Worm (Caenorhabditis elegans): ENCODE data around the gene C46G7.5.
A peak's percentile ranks its signal among the peaks of the same experiment; 100 is the strongest.

C46G7.5 gene

DNA sequence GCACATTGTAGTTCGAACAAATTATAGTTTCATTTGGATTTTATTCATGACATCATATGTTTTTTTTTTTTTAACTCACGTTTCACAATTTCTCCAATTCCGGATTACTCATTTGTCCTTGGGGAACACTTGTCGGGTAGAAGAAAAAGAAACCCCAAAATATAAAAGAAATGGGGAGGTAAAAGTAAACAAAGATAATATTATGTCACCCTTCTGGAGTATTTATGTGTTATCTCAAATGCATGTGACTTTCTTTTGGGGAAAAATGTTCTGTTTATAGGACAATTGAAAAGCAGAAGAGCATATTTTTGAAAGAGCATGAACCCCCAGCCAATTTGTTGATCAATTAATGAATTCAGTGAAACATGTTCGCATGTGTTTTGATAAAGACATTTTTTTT is 40.4 kb upstream of the C46G7.5 start:
- peak in 1 of 2 experiments; percentile 11 for TF ChIP-seq lin-35 (GFP tag; optimal IDR thresholded peaks at IDR 0.05)
- TF ChIP-seq mab-9 (GFP tag; IDR thresholded peaks at IDR 0.05): no peak
- TF ChIP-seq unc-130 (tag; optimal IDR thresholded peaks at IDR 0.05): no peak
- no peak for TF ChIP-seq nhr-85 (tag)
- TF ChIP-seq elt-2 (tag; optimal IDR thresholded peaks at IDR 0.05): peak; percentile 36

DNA sequence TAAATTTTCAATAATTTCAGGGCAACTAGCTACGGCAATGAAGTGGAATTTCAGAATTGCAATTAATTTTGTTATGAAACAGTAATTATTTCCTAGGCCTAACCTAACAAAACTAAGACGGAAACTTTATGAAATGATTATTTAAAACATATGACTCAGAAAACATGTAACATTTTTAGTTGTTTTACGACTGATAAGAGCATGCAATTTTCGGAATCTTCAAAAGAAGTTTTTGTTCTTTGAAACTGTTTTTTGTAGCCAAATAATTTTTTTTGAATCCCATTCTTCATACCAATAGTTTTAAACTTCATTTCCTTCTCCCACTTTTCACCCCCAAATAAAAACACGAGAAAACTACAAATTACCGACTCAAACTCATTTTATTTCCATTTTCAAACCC is 37.6 kb upstream of the C46G7.5 start:
- no peak for TF ChIP-seq lin-15B (tag; optimal IDR thresholded peaks at IDR 0.05)
- TF ChIP-seq ceh-82 (tag; optimal IDR thresholded peaks at IDR 0.05): no peak
- TF ChIP-seq jun-1 (tag; optimal IDR thresholded peaks at IDR 0.05): no peak
- TF ChIP-seq F16B12.6 (tag; optimal IDR thresholded peaks at IDR 0.05): no peak
- no peak for TF ChIP-seq nhr-47 (tag; optimal IDR thresholded peaks at IDR 0.05)
- no peak for TF ChIP-seq hlh-17 (GFP tag; optimal IDR thresholded peaks at IDR 0.05; ENCODE audit: borderline replicate concordance)
- TF ChIP-seq pag-3 (tag; optimal IDR thresholded peaks at IDR 0.05; ENCODE audit: borderline replicate concordance, insufficient read depth): no peak
- no peak for TF ChIP-seq unc-98 (GFP tag; IDR thresholded peaks at IDR 0.05)
- no peak for TF ChIP-seq grh-1 (GFP tag; IDR thresholded peaks at IDR 0.05)
- no peak for TF ChIP-seq vab-15 (tag; optimal IDR thresholded peaks at IDR 0.05)
- TF ChIP-seq nhr-84 (tag; optimal IDR thresholded peaks at IDR 0.05): no peak
- TF ChIP-seq sup-37 (GFP tag; optimal IDR thresholded peaks at IDR 0.05): no peak
- no peak for TF ChIP-seq ets-5 (GFP tag; IDR thresholded peaks at IDR 0.05)

DNA sequence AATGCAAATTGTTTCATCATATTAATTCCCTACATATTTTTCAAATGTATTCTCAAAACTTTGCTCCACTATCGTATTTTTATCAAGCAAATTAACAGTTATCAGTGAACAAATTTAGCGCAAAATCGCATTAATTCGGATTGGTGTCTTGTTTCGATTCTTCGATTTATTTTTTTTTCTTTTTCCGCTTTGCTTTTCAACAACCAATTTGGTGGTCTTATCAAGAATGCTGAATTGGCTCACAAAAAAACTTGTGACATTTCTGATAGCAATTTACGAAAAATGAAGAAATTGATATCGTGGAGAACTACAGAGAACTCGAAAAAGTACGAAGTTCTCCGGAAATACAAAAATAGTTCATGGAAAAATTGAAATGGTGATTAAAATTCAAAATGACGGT is 37.0 kb upstream of the C46G7.5 start:
- TF ChIP-seq elt-2 (tag; optimal IDR thresholded peaks at IDR 0.05): peak; percentile 89
- TF ChIP-seq lin-35 (GFP tag; optimal IDR thresholded peaks at IDR 0.05): peak in 1 of 2 experiments; percentile 24
- TF ChIP-seq hpl-2 (GFP tag; optimal IDR thresholded peaks at IDR 0.05): no peak
- TF ChIP-seq pqm-1 (tag; optimal IDR thresholded peaks at IDR 0.05): peak; percentile 45
- TF ChIP-seq jun-1 (tag; optimal IDR thresholded peaks at IDR 0.05): peak; percentile 1
- no peak for TF ChIP-seq nhr-47 (tag; optimal IDR thresholded peaks at IDR 0.05)
- TF ChIP-seq nhr-90 (tag; optimal IDR thresholded peaks at IDR 0.05; ENCODE audit: poor library complexity): peak; percentile 8
- peak; percentile 41 for TF ChIP-seq lin-14 (GFP tag; optimal IDR thresholded peaks at IDR 0.05)

DNA sequence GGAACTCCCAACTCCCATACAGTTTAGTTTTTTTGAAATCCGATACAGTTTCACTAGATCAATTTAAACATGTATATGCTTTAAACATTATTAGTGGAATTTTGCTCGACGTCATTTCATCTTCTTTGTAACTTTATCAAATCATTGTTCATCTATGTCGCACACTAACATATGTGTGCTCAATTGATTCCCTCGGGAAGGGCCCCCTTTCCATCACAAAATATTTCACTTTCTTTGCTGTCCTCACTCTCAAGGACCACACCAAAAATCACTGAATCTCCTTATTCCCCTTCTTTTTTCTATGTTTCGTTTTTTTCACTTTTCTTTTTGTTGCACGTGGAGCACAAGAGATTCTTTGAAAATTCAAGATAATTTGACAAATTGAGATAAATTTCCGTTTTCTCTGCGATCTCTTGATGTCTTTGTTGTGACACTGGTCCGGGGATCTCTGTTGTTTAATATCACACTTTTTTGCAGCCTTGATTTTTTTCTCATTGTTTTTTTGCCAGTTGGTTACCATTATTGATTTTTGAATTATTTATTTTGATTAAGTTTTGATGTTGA is 35.8 kb upstream of the C46G7.5 start:
- TF ChIP-seq snpc-4 (tag; optimal IDR thresholded peaks at IDR 0.05): no peak
- TF ChIP-seq vab-15 (tag; optimal IDR thresholded peaks at IDR 0.05): peak; percentile 100
- TF ChIP-seq nhr-71 (tag; optimal IDR thresholded peaks at IDR 0.05): peak; percentile 22
- TF ChIP-seq lin-39 (tag; optimal IDR thresholded peaks at IDR 0.05): peak; percentile 82
- no peak for TF ChIP-seq efl-1 (optimal IDR thresholded peaks at IDR 0.05)
- TF ChIP-seq efl-1 (GFP tag; optimal IDR thresholded peaks at IDR 0.05 in 1 of 2): peak in 1 of 2 experiments; percentile 57
- TF ChIP-seq fkh-10 (GFP tag; optimal IDR thresholded peaks at IDR 0.05): peak; percentile 56
- TF ChIP-seq lsy-2 (tag; optimal IDR thresholded peaks at IDR 0.05): peak in 1 of 2 experiments; percentile 0
- TF ChIP-seq lin-14 (GFP tag; optimal IDR thresholded peaks at IDR 0.05): peak; percentile 73
- TF ChIP-seq dsc-1 (tag; optimal IDR thresholded peaks at IDR 0.05): peak; percentile 73
- TF ChIP-seq nhr-20 (tag; optimal IDR thresholded peaks at IDR 0.05): no peak
- TF ChIP-seq mab-9 (GFP tag; IDR thresholded peaks at IDR 0.05): 0 out of 2 replicates have a peak, but pooled peaks have one; percentile 15
- TF ChIP-seq C34B4.2 (tag; optimal IDR thresholded peaks at IDR 0.05): no peak

DNA sequence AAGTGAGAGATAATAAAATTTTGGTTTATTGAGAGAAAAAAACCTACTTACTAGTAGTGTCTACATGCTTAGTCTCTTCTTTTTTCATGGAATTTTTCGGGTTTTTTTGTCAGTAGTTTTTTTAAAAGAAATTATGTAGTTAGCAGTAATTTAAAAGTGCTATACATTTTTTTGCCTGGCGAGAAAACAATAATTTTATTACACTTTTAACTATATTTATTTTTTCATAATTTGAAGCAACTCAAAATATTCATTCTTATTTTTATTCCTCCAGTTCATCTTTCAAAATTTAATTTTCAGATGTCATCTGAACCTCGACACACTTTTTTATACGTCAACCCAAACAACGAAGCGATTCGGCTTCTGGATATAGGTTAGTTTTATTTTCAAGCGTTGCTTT is 29.2 kb upstream of the C46G7.5 start, which contains the start of gene kcc-2:
Gene kcc-2, plus strand, starts transcription at position 301 of the 400 bp plus-strand sequence.
- TF ChIP-seq nhr-76 (tag; optimal IDR thresholded peaks at IDR 0.05) (no peak), fkh-4 (tag; optimal IDR thresholded peaks at IDR 0.05; ENCODE audit: borderline replicate concordance) (no peak), fkh-10 (GFP tag; optimal IDR thresholded peaks at IDR 0.05) (no peak), unc-62 (GFP tag; optimal IDR thresholded peaks at IDR 0.05) (no peak)

Data from whole organism, L1 larva.